Worm (Caenorhabditis elegans) whole organism, L2 larva: ENCODE data around the gene zmp-3.
"Not testable (repeated sequence)": the region's sequence is repeated elsewhere in the genome, so short reads cannot be mapped to it uniquely, and the experiment has no call there.

Source experiments
- Y55F3AM.14 ChIP-seq: fragments of 200-800 bp; sonication (Bioruptor generic); optimal IDR thresholded peaks from 2 replicates; lab custom pipeline; 2018; ENCODE audit warnings: mild to moderate bottlenecking, missing genetic modification characterization, missing compliant biosample characterization
- aly-2 ChIP-seq: fragments of 150-350 bp; optimal IDR thresholded peaks from 2 replicates; lab custom pipeline; 2014; ENCODE audit warnings: missing biosample characterization, missing genetic modification characterization
- fos-1 ChIP-seq: fragments of 150-350 bp; optimal IDR thresholded peaks from 2 replicates; lab custom pipeline; 2014; ENCODE audit warnings: missing biosample characterization, missing genetic modification characterization
- gmeb-1 ChIP-seq: fragments of 150-350 bp; optimal IDR thresholded peaks from 2 replicates; lab custom pipeline; 2014; ENCODE audit warnings: missing biosample characterization, missing genetic modification characterization
- nhr-6 ChIP-seq: fragments of 150-350 bp; optimal IDR thresholded peaks from 2 replicates; lab custom pipeline; 2014; ENCODE audit warnings: missing biosample characterization, missing genetic modification characterization
- nhr-77 ChIP-seq: fragments of 150-350 bp; optimal IDR thresholded peaks from 2 replicates; lab custom pipeline; 2014; ENCODE audit warnings: missing biosample characterization, missing genetic modification characterization
- sma-3 ChIP-seq: sonication (generic microtip); optimal IDR thresholded peaks from 2 replicates; lab custom pipeline; 2016; ENCODE audit warnings: missing genetic modification reagents, missing genetic modification characterization, missing compliant biosample characterization
- snpc-4 ChIP-seq: fragments of 150-350 bp; optimal IDR thresholded peaks from 2 replicates; lab custom pipeline; 2014; ENCODE audit warnings: missing biosample characterization, missing genetic modification characterization
- unc-39 ChIP-seq: fragments of 150-350 bp; optimal IDR thresholded peaks from 2 replicates; lab custom pipeline; 2014; ENCODE audit warnings: missing biosample characterization, missing genetic modification characterization
- zag-1 ChIP-seq: fragments of 150-350 bp; optimal IDR thresholded peaks from 2 replicates; lab custom pipeline; 2014; ENCODE audit warnings: missing biosample characterization, missing genetic modification characterization
- ztf-11 ChIP-seq: sonication (generic microtip); optimal IDR thresholded peaks from 2 replicates; lab custom pipeline; 2017; ENCODE audit warnings: missing biosample characterization, missing genetic modification characterization
- ztf-4 ChIP-seq: fragments of 150-350 bp; optimal IDR thresholded peaks from 2 replicates; lab custom pipeline; 2014; ENCODE audit warnings: missing biosample characterization, missing genetic modification characterization

ce11 chrV:2955342-2955741 lies 45.9 kb upstream of the zmp-3 start, which contains the start of gene srh-248:
- not testable (repeated sequence) for TF ChIP-seq ztf-11 (tag; lab: Kevin White, UChicago); Y55F3AM.14 (GFP tag; lab: Kevin White, UChicago); fos-1 (tag; lab: Kevin White, UChicago); nhr-6 (tag; lab: Kevin White, UChicago); unc-39 (tag; lab: Kevin White, UChicago); gmeb-1 (tag; lab: Kevin White, UChicago); ztf-4 (tag; lab: Kevin White, UChicago); zag-1; nhr-77 (tag; lab: Kevin White, UChicago); snpc-4; sma-3 (GFP tag; lab: Kevin White, UChicago); aly-2
